Fruit fly (Drosophila melanogaster): ENCODE data around the gene CG9777.

CG9777 gene

DNA sequence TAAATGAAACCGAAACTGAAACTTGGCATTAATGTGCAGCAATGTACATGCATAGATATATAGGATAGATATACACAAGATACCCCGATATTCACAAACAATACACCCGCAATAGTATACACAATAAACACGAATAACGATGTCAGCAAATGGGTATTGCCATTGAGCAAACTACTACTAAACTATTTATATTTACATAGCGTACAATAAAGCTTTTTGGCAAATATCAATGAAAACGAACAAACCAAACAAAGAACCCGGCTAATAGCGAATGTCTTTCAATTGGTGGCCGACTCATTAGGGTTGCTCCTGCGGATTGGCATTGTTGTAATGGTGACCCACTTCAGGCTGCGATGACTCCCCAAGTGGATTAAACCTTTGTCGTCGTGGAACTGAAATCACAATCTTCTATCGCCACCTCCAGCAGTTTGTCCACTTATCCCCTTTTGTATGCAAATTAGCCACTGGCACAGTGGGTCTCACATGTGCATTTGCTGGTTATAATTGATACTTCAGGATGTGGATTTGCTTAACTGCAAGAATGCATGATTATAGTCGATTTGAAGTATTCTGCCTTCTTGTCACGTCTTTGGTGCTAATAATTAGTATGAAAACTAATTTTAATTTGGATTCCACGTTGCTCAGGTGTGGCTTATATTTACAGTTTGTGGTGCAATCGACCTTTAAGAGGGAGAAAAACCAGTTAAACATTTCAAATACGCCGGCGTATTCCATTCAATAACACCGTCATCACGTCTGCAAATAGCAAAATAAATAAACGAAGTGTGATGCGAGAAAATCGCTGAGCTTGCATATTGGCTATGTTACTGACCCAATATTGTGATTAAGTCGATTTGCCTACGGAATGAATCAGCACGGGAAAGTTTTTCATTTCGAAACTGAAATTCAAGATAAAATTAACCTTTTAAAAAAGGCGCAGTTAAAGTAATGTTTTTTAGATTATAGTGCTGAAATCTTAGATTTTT, 18.3 kb upstream of the CG9777 start (continued):
- TF ChIP-seq dan (GFP tag; IDR thresholded peaks at IDR 0.05) (no peak), CG33213 (GFP tag; optimal IDR thresholded peaks at IDR 0.05) (no peak), CG10565 (GFP tag; optimal IDR thresholded peaks at IDR 0.05) (no peak), toy (GFP tag; IDR thresholded peaks at IDR 0.05) (no peak), CG2678 (tag; optimal IDR thresholded peaks at IDR 0.05) (peak; percentile 15), CG4820 (GFP tag; optimal IDR thresholded peaks at IDR 0.05) (no peak), ap (GFP tag; IDR thresholded peaks at IDR 0.05) (peak; percentile 69), Lim3 (GFP tag; IDR thresholded peaks at IDR 0.05) (peak; percentile 50; the same call in 1 of the 2 replicates), Blimp-1 (GFP tag; optimal IDR thresholded peaks at IDR 0.05) (no peak), ab (GFP tag; optimal IDR thresholded peaks at IDR 0.05) (no peak), Mrtf (GFP tag; IDR thresholded peaks at IDR 0.05) (peak; percentile 66), CG31224 (GFP tag; IDR thresholded peaks at IDR 0.05) (0 out of 2 replicates have a peak, but pooled peaks have one; percentile 12), chm (GFP tag; IDR thresholded peaks at IDR 0.05) (no peak), BtbVII (GFP tag; optimal IDR thresholded peaks at IDR 0.05) (peak; percentile 23), CG17361 (GFP tag; IDR thresholded peaks at IDR 0.05) (no peak), hkb (optimal IDR thresholded peaks at IDR 0.05) (no peak), hkb (GFP tag; IDR thresholded peaks at IDR 0.05) (no peak), lab (GFP tag; optimal IDR thresholded peaks at IDR 0.05) (peak; percentile 53), fd102C (GFP tag; optimal IDR thresholded peaks at IDR 0.05) (no peak), org-1 (GFP tag; optimal IDR thresholded peaks at IDR 0.05) (peak; percentile 57), Med (GFP tag) (peak; percentile 97), CG7271 (tag; optimal IDR thresholded peaks at IDR 0.05) (no peak), CG15269 (tag; optimal IDR thresholded peaks at IDR 0.05) (peak; percentile 59), ranshi (GFP tag; IDR thresholded peaks at IDR 0.05) (no peak), ATbp (GFP tag; optimal IDR thresholded peaks at IDR 0.05) (peak; percentile 16), ttk (GFP tag; IDR thresholded peaks at IDR 0.05) (peak; percentile 67), CG9727 (GFP tag; optimal IDR thresholded peaks at IDR 0.05) (peak; percentile 37), eyg (GFP tag; optimal IDR thresholded peaks at IDR 0.05) (peak; percentile 36), Gug (GFP tag; IDR thresholded peaks at IDR 0.05) (no peak), pb (GFP tag; optimal IDR thresholded peaks at IDR 0.05) (peak; percentile 75), p53 (GFP tag; optimal IDR thresholded peaks at IDR 0.05) (peak; percentile 27), CG16815 (GFP tag; optimal IDR thresholded peaks at IDR 0.05) (no peak), tio (GFP tag; optimal IDR thresholded peaks at IDR 0.05) (no peak), sr (GFP tag; IDR thresholded peaks at IDR 0.05) (0 out of 3 replicates have a peak, but pooled peaks have one; percentile 22), her (GFP tag; optimal IDR thresholded peaks at IDR 0.05) (no peak), CG14014 (GFP tag; IDR thresholded peaks at IDR 0.05) (peak; percentile 86), CG17568 (GFP tag; optimal IDR thresholded peaks at IDR 0.05) (no peak), Elba2 (GFP tag; optimal IDR thresholded peaks at IDR 0.05) (no peak), Taf1 (GFP tag; IDR thresholded peaks at IDR 0.05) (no peak), da (GFP tag; optimal IDR thresholded peaks at IDR 0.05) (no peak), CG12391 (tag; optimal IDR thresholded peaks at IDR 0.05) (no peak), ftz-f1 (GFP tag; optimal IDR thresholded peaks at IDR 0.05) (peak; percentile 10), run (tag; optimal IDR thresholded peaks at IDR 0.05) (peak; percentile 83), fd96Cb (tag; optimal IDR thresholded peaks at IDR 0.05) (peak; percentile 5), Dll (GFP tag; IDR thresholded peaks at IDR 0.05; ENCODE audit: partially characterized antibody) (no peak), CG12071 (GFP tag; optimal IDR thresholded peaks at IDR 0.05) (no peak), esg (GFP tag; conservative IDR thresholded peaks at IDR 0.05) (peak; percentile 89), gro (GFP tag; optimal IDR thresholded peaks at IDR 0.05) (peak; percentile 58), sens-2 (GFP tag; IDR thresholded peaks at IDR 0.05) (peak; percentile 71), CG6175 (GFP tag; IDR thresholded peaks at IDR 0.05) (peak; percentile 15; the same call in 1 of the 3 replicates)
